Worm (Caenorhabditis elegans) whole organism, L3 larva: ENCODE results near the gene M05D6.5.
A peak's percentile ranks its signal among the peaks of the same experiment; 100 is the strongest.

Source experiments
- R02D3.7 ChIP-seq: fragments of 150-350 bp; optimal IDR thresholded peaks from 2 replicates; lab custom pipeline; 2014; ENCODE audit warnings: missing biosample characterization, missing genetic modification characterization
- ZK546.5 ChIP-seq: sonication (generic microtip); optimal IDR thresholded peaks from 2 replicates; lab custom pipeline; 2017; ENCODE audit warnings: missing biosample characterization, missing genetic modification characterization
- aly-2 ChIP-seq: fragments of 150-350 bp; optimal IDR thresholded peaks from 2 replicates; lab custom pipeline; 2014; ENCODE audit warnings: missing biosample characterization, missing genetic modification characterization
- ama-1 ChIP-seq: fragments of 150-350 bp; optimal IDR thresholded peaks from 2 replicates; lab custom pipeline; 2018
- ceh-16 ChIP-seq: sonication (generic microtip); optimal IDR thresholded peaks from 2 replicates; lab custom pipeline; 2017; ENCODE audit warnings: missing biosample characterization, missing genetic modification characterization
- ceh-28 ChIP-seq: fragments of 150-350 bp; optimal IDR thresholded peaks from 2 replicates; lab custom pipeline; 2014; ENCODE audit warnings: missing biosample characterization, missing genetic modification reagents, missing genetic modification characterization
- ceh-9 ChIP-seq: sonication (generic microtip); optimal IDR thresholded peaks from 2 replicates; lab custom pipeline; 2018; ENCODE audit warnings: missing biosample characterization, missing genetic modification characterization
- daf-12 ChIP-seq: fragments of 150-350 bp; optimal IDR thresholded peaks from 2 replicates; lab custom pipeline; 2014; ENCODE audit warnings: missing biosample characterization, missing genetic modification reagents, missing genetic modification characterization
- egl-27 ChIP-seq: sonication (generic microtip); optimal IDR thresholded peaks from 4 replicates; lab custom pipeline; 2017; ENCODE audit warnings: missing biosample characterization, missing genetic modification reagents, missing genetic modification characterization
- egl-5 ChIP-seq: fragments of 150-350 bp; optimal IDR thresholded peaks from 2 replicates; lab custom pipeline; 2017; ENCODE audit warnings: missing biosample characterization, missing genetic modification reagents, missing genetic modification characterization, inconsistent platforms
- elt-1 ChIP-seq: fragments of 150-350 bp; optimal IDR thresholded peaks from 2 replicates; lab custom pipeline; 2014; ENCODE audit warnings: missing biosample characterization, missing genetic modification characterization
- elt-2 ChIP-seq: sonication (generic microtip); optimal IDR thresholded peaks from 2 replicates; lab custom pipeline; 2016; ENCODE audit warnings: missing genetic modification reagents, mild to moderate bottlenecking, missing genetic modification characterization, missing compliant biosample characterization
- elt-3 ChIP-seq, 3 experiments: fragments of 150-350 bp in 1 of 3; sonication (generic microtip) in 2 of 3; optimal IDR thresholded peaks; 2 replicates in 2 of 3; 4 replicates in 1 of 3; lab custom pipeline; 2014 to 2017; ENCODE audit warnings: missing biosample characterization in 3 of 3, missing genetic modification characterization in 3 of 3
- eor-1 ChIP-seq, 2 experiments: fragments of 150-350 bp; optimal IDR thresholded peaks; 2 replicates each; lab custom pipeline; 2014 to 2018; ENCODE audit warnings: missing biosample characterization in 2 of 2, missing genetic modification characterization in 2 of 2
- fkh-10 ChIP-seq: sonication (generic microtip); optimal IDR thresholded peaks from 2 replicates; lab custom pipeline; 2017; ENCODE audit warnings: missing biosample characterization, missing genetic modification reagents, missing genetic modification characterization
- fkh-2 ChIP-seq: fragments of 150-350 bp; optimal IDR thresholded peaks from 2 replicates; lab custom pipeline; 2014; ENCODE audit warnings: missing biosample characterization, missing genetic modification reagents, missing genetic modification characterization
- fos-1 ChIP-seq: fragments of 150-350 bp; optimal IDR thresholded peaks from 2 replicates; lab custom pipeline; 2014; ENCODE audit warnings: missing biosample characterization, missing genetic modification characterization
- jun-1 ChIP-seq: fragments of 150-350 bp; optimal IDR thresholded peaks from 2 replicates; lab custom pipeline; 2014; ENCODE audit warnings: missing biosample characterization, missing genetic modification reagents, missing genetic modification characterization
- lin-15B ChIP-seq: fragments of 150-350 bp; optimal IDR thresholded peaks from 2 replicates; lab custom pipeline; 2014; ENCODE audit warnings: missing biosample characterization, missing genetic modification characterization
- lin-39 ChIP-seq: fragments of 150-350 bp; optimal IDR thresholded peaks from 2 replicates; lab custom pipeline; 2018; ENCODE audit warnings: missing biosample characterization, missing genetic modification reagents, missing genetic modification characterization
- mdl-1 ChIP-seq: fragments of 150-350 bp; optimal IDR thresholded peaks from 2 replicates; lab custom pipeline; 2014; ENCODE audit warnings: missing biosample characterization, missing genetic modification characterization
- mml-1 ChIP-seq: fragments of 150-350 bp; sonication (generic microtip); optimal IDR thresholded peaks from 3 replicates; lab custom pipeline; 2014; ENCODE audit warnings: missing biosample characterization, missing genetic modification characterization
- nfya-1 ChIP-seq: sonication (generic microtip); optimal IDR thresholded peaks from 2 replicates; lab custom pipeline; 2017; ENCODE audit warnings: missing genetic modification characterization, mild to moderate bottlenecking, missing compliant biosample characterization, antibody characterized with exemption, moderate library complexity; ENCODE audit not compliant: insufficient read depth
- nhr-11 ChIP-seq: fragments of 150-350 bp; optimal IDR thresholded peaks from 2 replicates; lab custom pipeline; 2014; ENCODE audit warnings: missing biosample characterization, missing genetic modification characterization
- nhr-23 ChIP-seq: fragments of 150-350 bp; optimal IDR thresholded peaks from 2 replicates; lab custom pipeline; 2014; ENCODE audit warnings: missing biosample characterization, missing genetic modification reagents, missing genetic modification characterization
- nhr-237 ChIP-seq: fragments of 150-350 bp; optimal IDR thresholded peaks from 2 replicates; lab custom pipeline; 2014; ENCODE audit warnings: missing biosample characterization, missing genetic modification characterization
- nhr-25 ChIP-seq: sonication (generic microtip); optimal IDR thresholded peaks from 2 replicates; lab custom pipeline; 2017; ENCODE audit warnings: missing biosample characterization, missing genetic modification characterization
- nhr-28 ChIP-seq: fragments of 150-350 bp; optimal IDR thresholded peaks from 2 replicates; lab custom pipeline; 2014; ENCODE audit warnings: missing biosample characterization, missing genetic modification characterization
- nhr-43 ChIP-seq: sonication (generic microtip); optimal IDR thresholded peaks from 2 replicates; lab custom pipeline; 2016; ENCODE audit warnings: mild to moderate bottlenecking, missing genetic modification characterization, missing compliant biosample characterization; ENCODE audit not compliant: poor library complexity, severe bottlenecking
- nhr-67 ChIP-seq: fragments of 150-350 bp; optimal IDR thresholded peaks from 2 replicates; lab custom pipeline; 2014; ENCODE audit warnings: missing biosample characterization, missing genetic modification characterization
- nhr-76 ChIP-seq: fragments of 150-350 bp; sonication (generic microtip); optimal IDR thresholded peaks from 5 replicates; lab custom pipeline; 2014; ENCODE audit warnings: missing biosample characterization, missing genetic modification characterization
- nhr-77 ChIP-seq: fragments of 150-350 bp; optimal IDR thresholded peaks from 2 replicates; lab custom pipeline; 2014; ENCODE audit warnings: missing biosample characterization, missing genetic modification characterization
- pha-4 ChIP-seq: fragments of 150-350 bp; optimal IDR thresholded peaks from 2 replicates; lab custom pipeline; 2014; ENCODE audit warnings: missing biosample characterization, missing genetic modification reagents, missing genetic modification characterization
- pqm-1 ChIP-seq: fragments of 150-350 bp; optimal IDR thresholded peaks from 2 replicates; lab custom pipeline; 2017; ENCODE audit warnings: missing biosample characterization, missing genetic modification characterization, inconsistent platforms
- sea-2 ChIP-seq: fragments of 150-350 bp; sonication (generic microtip); optimal IDR thresholded peaks from 4 replicates; lab custom pipeline; 2014; ENCODE audit warnings: missing biosample characterization, missing genetic modification reagents, missing genetic modification characterization
- skn-1 ChIP-seq: fragments of 150-350 bp; optimal IDR thresholded peaks from 2 replicates; lab custom pipeline; 2014; ENCODE audit warnings: missing biosample characterization, missing genetic modification characterization
- snpc-4 ChIP-seq: fragments of 150-350 bp; optimal IDR thresholded peaks from 2 replicates; lab custom pipeline; 2014; ENCODE audit warnings: missing biosample characterization, missing genetic modification characterization
- tbx-2 ChIP-seq: sonication (generic microtip); optimal IDR thresholded peaks from 2 replicates; lab custom pipeline; 2016; ENCODE audit warnings: mild to moderate bottlenecking, missing genetic modification characterization, missing compliant biosample characterization
- unc-39 ChIP-seq: sonication (generic microtip); optimal IDR thresholded peaks from 4 replicates; lab custom pipeline; 2017; ENCODE audit warnings: missing biosample characterization, missing genetic modification characterization
- unc-62 ChIP-seq: fragments of 150-350 bp; sonication (generic microtip); optimal IDR thresholded peaks from 4 replicates; lab custom pipeline; 2014; ENCODE audit warnings: missing biosample characterization, missing genetic modification reagents, missing genetic modification characterization
- zag-1 ChIP-seq: fragments of 150-350 bp; optimal IDR thresholded peaks from 2 replicates; lab custom pipeline; 2014; ENCODE audit warnings: missing biosample characterization, missing genetic modification characterization
- ztf-11 ChIP-seq: fragments of 150-350 bp; optimal IDR thresholded peaks from 2 replicates; lab custom pipeline; 2014; ENCODE audit warnings: missing biosample characterization, missing genetic modification characterization
- ztf-4 ChIP-seq: fragments of 150-350 bp; optimal IDR thresholded peaks from 2 replicates; lab custom pipeline; 2014; ENCODE audit warnings: missing biosample characterization, missing genetic modification characterization

Gene M05D6.5

DNA sequence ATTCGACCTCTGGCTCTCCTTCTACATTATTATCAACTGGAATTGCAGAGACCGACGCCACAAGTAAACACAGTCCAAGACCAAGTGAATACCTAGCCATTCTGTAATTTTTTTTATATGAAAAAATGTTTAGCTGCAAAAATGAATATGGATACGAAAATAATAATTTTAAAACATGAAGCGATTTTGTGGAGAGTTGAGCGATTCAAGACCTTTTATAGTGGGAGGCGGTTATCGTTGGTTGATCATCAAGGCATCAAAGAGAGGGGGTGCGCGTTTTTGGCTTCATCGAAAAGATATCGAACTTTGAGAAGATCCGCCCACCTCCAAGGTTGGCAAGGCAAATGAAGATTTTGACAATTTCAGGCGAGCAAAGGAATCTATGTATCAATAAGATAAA is 35.3 kb downstream of the M05D6.5 start, which contains the start of gene cut-3:
cut-3 (minus strand) TSS at position 101 of the 400 bp plus-strand sequence.
- TF ChIP-seq ZK546.5, result no peak

DNA sequence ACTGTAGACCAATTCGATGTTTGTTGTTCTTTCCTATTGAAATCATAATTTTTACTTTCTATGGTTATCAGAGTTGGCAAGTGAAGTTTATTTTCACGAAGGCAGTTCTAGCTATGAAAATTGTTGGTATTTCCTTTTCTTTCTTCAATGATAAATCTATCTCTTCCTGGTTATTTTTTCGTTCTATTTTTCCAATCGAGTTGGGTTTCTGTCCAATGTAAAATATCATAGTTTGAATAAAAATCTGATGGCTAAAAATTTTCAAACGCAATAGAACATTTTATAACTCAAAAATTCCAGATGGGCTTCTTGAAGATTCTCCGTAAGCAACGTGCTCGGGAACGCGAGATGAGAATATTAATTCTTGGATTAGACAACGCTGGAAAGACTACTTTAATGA is 38.0 kb downstream of the M05D6.5 start, which contains the start of gene evl-20:
evl-20 (plus strand) TSS at position 301 of the 400 bp plus-strand sequence.
- TF ChIP-seq tbx-2 (tag; lab: Kevin White, UChicago) (no peak), nhr-23 (tag; lab: Kevin White, UChicago) (no peak), daf-12 (tag; lab: Kevin White, UChicago) (no peak), zag-1 (tag; lab: Kevin White, UChicago) (no peak), ZK546.5 (no peak), elt-1 (tag; lab: Kevin White, UChicago) (no peak), pha-4 (tag; lab: Kevin White, UChicago) (no peak), aly-2 (tag; lab: Kevin White, UChicago) (no peak), unc-39 (tag; lab: Kevin White, UChicago) (no peak), ceh-9 (tag; lab: Kevin White, UChicago) (no peak), ztf-4 (tag; lab: Kevin White, UChicago) (no peak), nhr-11 (tag; lab: Kevin White, UChicago) (no peak), fkh-10 (GFP tag; lab: Kevin White, UChicago) (no peak), lin-39 (tag; lab: Kevin White, UChicago) (no peak), nhr-28 (tag; lab: Kevin White, UChicago) (no peak), fkh-2 (tag; lab: Kevin White, UChicago) (no peak), nhr-67 (tag; lab: Kevin White, UChicago) (no peak), nhr-77 (tag; lab: Kevin White, UChicago) (no peak), eor-1 (tag; optimal IDR thresholded peaks at IDR 0.05; lab: Kevin White, UChicago) (no peak), pqm-1 (tag; lab: Kevin White, UChicago) (no peak)

DNA sequence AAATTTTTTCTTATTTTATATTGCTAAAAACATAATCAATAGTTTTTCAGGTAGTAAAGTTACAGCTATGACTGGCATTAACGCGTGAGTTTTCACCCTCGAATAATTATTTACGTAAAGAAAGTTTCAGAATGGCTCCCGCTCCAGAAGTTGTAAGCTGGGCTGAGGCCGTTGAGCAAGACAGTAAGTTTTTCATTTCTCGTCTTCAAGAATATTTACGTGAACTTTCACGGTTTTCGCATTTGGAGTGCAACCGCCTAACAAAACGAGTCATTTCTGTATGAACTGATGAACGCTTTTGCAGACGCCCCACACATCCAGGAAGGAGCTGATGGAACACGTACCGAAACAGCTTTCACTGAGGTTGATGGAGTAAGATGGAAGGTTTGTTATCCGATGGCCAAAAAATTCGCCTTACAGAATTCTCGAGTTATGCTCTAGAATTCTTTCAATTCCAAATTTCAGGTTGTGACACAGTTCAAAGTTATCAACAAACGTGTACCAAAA is 39.2 kb downstream of the M05D6.5 start, which contains the start of gene eif-3.G:
eif-3.G (plus strand) TSS at position 51 of the 507 bp plus-strand sequence.
- no peak for TF ChIP-seq ztf-4 (tag; lab: Kevin White, UChicago)
- TF ChIP-seq ceh-9 (tag; lab: Kevin White, UChicago), result no peak
- TF ChIP-seq zag-1 (tag; lab: Kevin White, UChicago), result no peak
- TF ChIP-seq fkh-2 (tag; lab: Kevin White, UChicago), result no peak
- TF ChIP-seq nhr-237 (tag; lab: Kevin White, UChicago), result no peak
- TF ChIP-seq eor-1 (tag; optimal IDR thresholded peaks at IDR 0.05; lab: Kevin White, UChicago), result no peak
- TF ChIP-seq fos-1 (tag; lab: Kevin White, UChicago), result no peak
- no peak for TF ChIP-seq egl-27 (tag; lab: Kevin White, UChicago)

DNA sequence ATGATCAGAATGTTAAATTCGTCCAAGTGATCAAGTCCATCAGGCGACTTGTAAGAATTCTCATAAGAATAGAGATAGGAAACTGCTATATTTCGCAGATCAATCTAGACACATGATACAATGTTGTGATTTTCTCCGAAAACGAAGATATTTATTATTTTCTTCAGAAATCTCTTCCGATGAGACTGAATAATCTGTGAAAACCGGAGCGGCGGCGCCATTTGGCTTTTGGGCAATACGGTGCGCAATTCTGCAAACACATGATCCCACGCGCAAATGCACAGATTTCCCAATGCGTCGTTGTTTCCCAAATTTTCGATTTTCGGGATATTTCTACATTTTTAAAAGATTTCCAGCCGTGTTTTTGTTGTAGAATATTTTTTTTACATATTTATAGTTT is 39.8 kb downstream of the M05D6.5 start:
- TF ChIP-seq tbx-2 (tag; lab: Kevin White, UChicago), result no peak
- no peak for TF ChIP-seq unc-62 (GFP tag; lab: Kevin White, UChicago)
- TF ChIP-seq nhr-25 (tag; lab: Kevin White, UChicago), result peak; percentile 27
- TF ChIP-seq ztf-11 (tag; lab: Kevin White, UChicago), result no peak
- TF ChIP-seq elt-1 (tag; lab: Kevin White, UChicago), result no peak
- no peak for TF ChIP-seq egl-27 (tag; lab: Kevin White, UChicago)
- TF ChIP-seq ZK546.5, result no peak
- TF ChIP-seq ceh-28 (tag; lab: Kevin White, UChicago), result no peak
- no peak for TF ChIP-seq eor-1 (tag; optimal IDR thresholded peaks at IDR 0.05; lab: Kevin White, UChicago)
- TF ChIP-seq nhr-28 (tag; lab: Kevin White, UChicago), result no peak
- no peak for TF ChIP-seq sea-2 (GFP tag; lab: Kevin White, UChicago)
- TF ChIP-seq fkh-2 (tag; lab: Kevin White, UChicago), result no peak
- TF ChIP-seq snpc-4 (tag; lab: Kevin White, UChicago), result peak; percentile 73
- TF ChIP-seq egl-5, result no peak
- no peak for TF ChIP-seq jun-1 (tag; lab: Kevin White, UChicago)
- TF ChIP-seq nhr-237 (tag; lab: Kevin White, UChicago), result no peak
- no peak for TF ChIP-seq mdl-1 (tag; lab: Kevin White, UChicago)
- no peak for TF ChIP-seq fos-1 (tag; lab: Kevin White, UChicago)
- no peak for TF ChIP-seq ama-1 (lab: Kevin White, UChicago)
- TF ChIP-seq elt-2 (tag; lab: Kevin White, UChicago), result peak; percentile 19
- TF ChIP-seq lin-15B (tag; lab: Kevin White, UChicago), result peak; percentile 17
- no peak for TF ChIP-seq elt-3 (tag; optimal IDR thresholded peaks at IDR 0.05; lab: Kevin White, UChicago)
- no peak for TF ChIP-seq aly-2 (tag; lab: Kevin White, UChicago)
- TF ChIP-seq nhr-77 (tag; lab: Kevin White, UChicago), result no peak
- TF ChIP-seq zag-1 (tag; lab: Kevin White, UChicago), result no peak
- no peak for TF ChIP-seq nhr-76 (tag; lab: Kevin White, UChicago)
- peak; percentile 53 for TF ChIP-seq nhr-23 (tag; lab: Kevin White, UChicago)
- no peak for TF ChIP-seq pha-4 (tag; lab: Kevin White, UChicago)
- no peak for TF ChIP-seq unc-39 (tag; lab: Kevin White, UChicago)
- no peak for TF ChIP-seq daf-12 (tag; lab: Kevin White, UChicago)
- TF ChIP-seq nhr-67 (tag; lab: Kevin White, UChicago), result no peak
- TF ChIP-seq skn-1 (tag; lab: Kevin White, UChicago), result no peak
- TF ChIP-seq pqm-1 (tag; lab: Kevin White, UChicago), result no peak
- peak; percentile 66 for TF ChIP-seq nfya-1 (tag; lab: Kevin White, UChicago)
- no peak for TF ChIP-seq ceh-16
- peak; percentile 78 for TF ChIP-seq nhr-43 (tag; lab: Kevin White, UChicago)
- no peak for TF ChIP-seq mml-1 (tag; lab: Kevin White, UChicago)
- TF ChIP-seq R02D3.7, result peak; percentile 7
- TF ChIP-seq ztf-4 (tag; lab: Kevin White, UChicago), result no peak
